Fruit fly (Drosophila melanogaster) S2 (cell line): Measurements from ENCODE around the gene CG13097.

Source experiments
- CG8478 ChIP-seq: fragments of >200 bp; optimal IDR thresholded peaks from 2 replicates; lab custom pipeline; 2018
- CTCF ChIP-seq, 2 experiments: fragments of >200 bp; optimal IDR thresholded peaks; 2 replicates each; lab custom pipeline; 2018

CG13097 gene

dm6 chr2L:8464107-8464582, 50.5 kb downstream of the CG13097 start, which contains the start of gene prg:
Gene prg, plus strand, starts transcription at chr2L:8464488.
- TF ChIP-seq CG8478 (no peak), CTCF (optimal IDR thresholded peaks at IDR 0.05; lab: Kevin White, UChicago) (no peak)

- TF ChIP-seq CG8478 (no peak), CTCF (optimal IDR thresholded peaks at IDR 0.05; lab: Kevin White, UChicago) (no peak)
These were observed 51.2 kb downstream of the CG13097 start, which contains the start of gene Agpat2 for dm6 chr2L:8463144-8464106. Gene Agpat2, minus strand, starts transcription at chr2L:8463994.
